Fruit fly (Drosophila melanogaster): ENCODE data around the gene Jwa.

Jwa gene

DNA sequence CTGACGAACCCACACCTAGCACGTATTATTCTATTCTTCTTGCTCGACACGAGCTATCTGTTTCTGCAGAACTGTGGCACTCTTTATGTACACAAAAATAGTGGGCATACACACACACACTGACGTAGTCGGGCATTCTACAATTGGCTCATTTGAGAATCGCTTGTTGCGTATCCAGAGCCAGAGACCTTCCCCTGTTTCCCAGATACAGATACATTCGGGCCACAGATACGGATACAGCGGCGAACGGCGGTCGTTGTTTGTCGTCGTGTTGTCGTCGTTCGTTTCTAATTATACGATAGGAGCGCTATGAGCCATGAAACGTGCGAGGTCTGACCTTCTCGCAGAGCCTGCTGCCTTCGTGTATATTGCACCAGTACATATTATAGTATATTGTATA lies 31.7 kb upstream of the Jwa start (continued):
- no peak for TF ChIP-seq ttk (GFP tag; IDR thresholded peaks at IDR 0.05)
- peak in 1 of 3 experiments; percentile 54 for TF ChIP-seq Stat92E (GFP tag; optimal IDR thresholded peaks at IDR 0.05)
- TF ChIP-seq Pdp1 (GFP tag; optimal IDR thresholded peaks at IDR 0.05): peak in 1 of 2 experiments; percentile 33
- TF ChIP-seq Nf-YA (GFP tag; IDR thresholded peaks at IDR 0.05): peak; percentile 32; the same call in 1 of the 2 replicates
- no peak for TF ChIP-seq CG14050 (GFP tag; IDR thresholded peaks at IDR 0.05)
- TF ChIP-seq stwl (tag; optimal IDR thresholded peaks at IDR 0.05): no peak
- no peak for TF ChIP-seq CG12391 (tag; optimal IDR thresholded peaks at IDR 0.05)
- TF ChIP-seq Hey (tag; optimal IDR thresholded peaks at IDR 0.05): no peak
- no peak for TF ChIP-seq CG1832 (GFP tag; optimal IDR thresholded peaks at IDR 0.05)
- TF ChIP-seq HmgD (GFP tag; optimal IDR thresholded peaks at IDR 0.05): no peak
- TF ChIP-seq Doc3 (GFP tag; IDR thresholded peaks at IDR 0.05; ENCODE audit: partially characterized antibody): no peak
- TF ChIP-seq Dbx (GFP tag; IDR thresholded peaks at IDR 0.05): no peak
- peak; percentile 72 for TF ChIP-seq CG15479 (GFP tag; optimal IDR thresholded peaks at IDR 0.05)
- TF ChIP-seq Kr (GFP tag; optimal IDR thresholded peaks at IDR 0.05): no peak
- TF ChIP-seq Hr39 (optimal IDR thresholded peaks at IDR 0.05): no peak
- no peak for TF ChIP-seq sna (GFP tag; IDR thresholded peaks at IDR 0.05; ENCODE audit: partially characterized antibody)
- TF ChIP-seq hth (optimal IDR thresholded peaks at IDR 0.05): no peak
- TF ChIP-seq CG11085 (GFP tag; IDR thresholded peaks at IDR 0.05): no peak
- TF ChIP-seq twi (tag; optimal IDR thresholded peaks at IDR 0.05): peak; percentile 5
- TF ChIP-seq Deaf1 (tag; optimal IDR thresholded peaks at IDR 0.05): peak; percentile 97
- TF ChIP-seq odd (GFP tag; optimal IDR thresholded peaks at IDR 0.05): no peak
- no peak for TF ChIP-seq Atf-2 (GFP tag; optimal IDR thresholded peaks at IDR 0.05)
- TF ChIP-seq usp (GFP tag; optimal IDR thresholded peaks at IDR 0.05): no peak
- no peak for TF ChIP-seq CG9727 (GFP tag; optimal IDR thresholded peaks at IDR 0.05)
- peak; percentile 97 for TF ChIP-seq Nf-YB (GFP tag; optimal IDR thresholded peaks at IDR 0.05)
- peak; percentile 31 for TF ChIP-seq ftz-f1 (GFP tag; optimal IDR thresholded peaks at IDR 0.05)
- no peak for TF ChIP-seq CG17361 (GFP tag; IDR thresholded peaks at IDR 0.05)
- peak; percentile 46 for TF ChIP-seq CG17829 (tag; optimal IDR thresholded peaks at IDR 0.05)
- no peak for TF ChIP-seq ac (GFP tag; optimal IDR thresholded peaks at IDR 0.05)
- TF ChIP-seq lab (GFP tag; optimal IDR thresholded peaks at IDR 0.05): no peak
- no peak for TF ChIP-seq CG12744 (GFP tag; optimal IDR thresholded peaks at IDR 0.05)
- peak; percentile 94 for TF ChIP-seq Nf-YC (tag; optimal IDR thresholded peaks at IDR 0.05)
- TF ChIP-seq Jarid2 (GFP tag; optimal IDR thresholded peaks at IDR 0.05): peak; percentile 42
- TF ChIP-seq NC2α (GFP tag; optimal IDR thresholded peaks at IDR 0.05): no peak
- TF ChIP-seq CG30020 (tag; optimal IDR thresholded peaks at IDR 0.05): no peak
- no peak for TF ChIP-seq sc (optimal IDR thresholded peaks at IDR 0.05)
- TF ChIP-seq sc (GFP tag; optimal IDR thresholded peaks at IDR 0.05): no peak
- TF ChIP-seq Med (GFP tag): no peak
- TF ChIP-seq fd102C (GFP tag; optimal IDR thresholded peaks at IDR 0.05): no peak
- TF ChIP-seq p53 (GFP tag; optimal IDR thresholded peaks at IDR 0.05): no peak
- TF ChIP-seq CG17612 (GFP tag; IDR thresholded peaks at IDR 0.05): no peak
- no peak for TF ChIP-seq CG1792 (GFP tag; optimal IDR thresholded peaks at IDR 0.05)
- TF ChIP-seq CG2712 (tag; optimal IDR thresholded peaks at IDR 0.05): no peak
- TF ChIP-seq Fer1 (GFP tag; optimal IDR thresholded peaks at IDR 0.05): no peak
- TF ChIP-seq hb (GFP tag; IDR thresholded peaks at IDR 0.05; ENCODE audit: partially characterized antibody): no peak
- no peak for TF ChIP-seq CG8944 (GFP tag; optimal IDR thresholded peaks at IDR 0.05)
- TF ChIP-seq her (GFP tag; optimal IDR thresholded peaks at IDR 0.05): no peak
- TF ChIP-seq bigmax (GFP tag; optimal IDR thresholded peaks at IDR 0.05): no peak
- no peak for TF ChIP-seq vvl (GFP tag; IDR thresholded peaks at IDR 0.05)
- TF ChIP-seq CG42726 (GFP tag; IDR thresholded peaks at IDR 0.05; ENCODE audit: partially characterized antibody): no peak
- TF ChIP-seq cg (GFP tag; optimal IDR thresholded peaks at IDR 0.05): peak; percentile 79
- no peak for TF ChIP-seq h (optimal IDR thresholded peaks at IDR 0.05)

All from whole organism, embryonic.